Worm (Caenorhabditis elegans) whole organism, mixed stage, embryonic: ENCODE data around the gene T04B2.8.

ENCODE experiments used
- cnd-1 ChIP-seq: fragments of 200-800 bp; sonication (Bioruptor generic); optimal IDR thresholded peaks from 2 replicates; lab custom pipeline; 2018; ENCODE audit warnings: mild to moderate bottlenecking, missing genetic modification characterization, missing compliant biosample characterization
- ham-2 ChIP-seq: fragments of 200-800 bp; sonication (Bioruptor generic); optimal IDR thresholded peaks from 2 replicates; lab custom pipeline; 2018; ENCODE audit warnings: mild to moderate bottlenecking, missing genetic modification characterization, missing compliant biosample characterization
- mep-1 ChIP-seq: fragments of 150-350 bp; optimal IDR thresholded peaks from 2 replicates; lab custom pipeline; 2017; ENCODE audit warnings: missing biosample characterization, missing genetic modification reagents, missing genetic modification characterization, inconsistent platforms
- mls-2 ChIP-seq: sonication (generic microtip); optimal IDR thresholded peaks from 2 replicates; lab custom pipeline; 2016; ENCODE audit warnings: mild to moderate bottlenecking, missing genetic modification characterization, moderate library complexity, missing compliant biosample characterization
- pha-4 ChIP-seq: fragments of 150-350 bp; optimal IDR thresholded peaks from 2 replicates; lab custom pipeline; 2018; ENCODE audit warnings: missing biosample characterization, missing genetic modification reagents, missing genetic modification characterization
- snpc-4 ChIP-seq: fragments of 150-350 bp; optimal IDR thresholded peaks from 2 replicates; lab custom pipeline; 2014; ENCODE audit warnings: missing biosample characterization, missing genetic modification characterization

- TF ChIP-seq pha-4 (no peak), mls-2 (tag; lab: Kevin White, UChicago) (no peak), cnd-1 (tag; lab: Kevin White, UChicago) (no peak), mep-1 (tag; lab: Kevin White, UChicago) (no peak), snpc-4 (tag; lab: Kevin White, UChicago) (no peak), ham-2 (GFP tag; lab: Kevin White, UChicago) (no peak)
Measured at ce11 chrIV:10042881-10043280, 8.1 kb downstream of the T04B2.8 start, which contains the start of gene frk-1.
